Fruit fly (Drosophila melanogaster): ENCODE data around the gene pasi1.
A peak's percentile ranks its signal among the peaks of the same experiment; 100 is the strongest.

pasi1 gene

DNA sequence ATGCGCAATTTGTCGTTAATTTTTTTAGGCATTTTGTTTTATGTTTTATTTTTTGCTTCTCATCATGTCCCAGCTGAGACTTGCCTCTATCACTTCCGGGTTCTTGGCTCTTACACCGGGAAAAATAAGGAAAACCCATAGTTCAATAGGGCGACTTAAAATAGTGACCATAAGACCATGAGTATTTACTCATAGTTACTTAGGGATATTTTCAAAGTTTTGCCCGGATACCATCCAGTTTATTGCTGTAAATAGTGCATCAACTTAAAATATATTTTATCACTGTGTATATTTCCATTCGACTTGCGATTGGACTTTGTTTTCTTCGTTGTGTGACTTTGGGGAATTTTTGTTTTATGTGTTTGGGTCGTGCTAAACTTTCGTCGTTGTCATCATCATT is 23.9 kb downstream of the pasi1 start (continued):
- TF ChIP-seq slbo (GFP tag; IDR thresholded peaks at IDR 0.05) (peak; percentile 60), CG18599 (GFP tag; optimal IDR thresholded peaks at IDR 0.05) (peak; percentile 19), HmgZ (tag; optimal IDR thresholded peaks at IDR 0.05) (no peak), CG18619 (GFP tag; optimal IDR thresholded peaks at IDR 0.05) (peak; percentile 3), CG17328 (GFP tag; IDR thresholded peaks at IDR 0.05) (no peak), CG14441 (GFP tag; IDR thresholded peaks at IDR 0.05) (no peak), CG1233 (GFP tag; optimal IDR thresholded peaks at IDR 0.05) (no peak), Bteb2 (GFP tag; optimal IDR thresholded peaks at IDR 0.05) (no peak), sisA (GFP tag; IDR thresholded peaks at IDR 0.05) (no peak), CG3838 (GFP tag; optimal IDR thresholded peaks at IDR 0.05) (no peak), CG31224 (GFP tag; IDR thresholded peaks at IDR 0.05) (no peak), pan (optimal IDR thresholded peaks at IDR 0.05) (no peak), pan (GFP tag; optimal IDR thresholded peaks at IDR 0.05 in 1 of 2, IDR thresholded peaks at IDR 0.05 in 1 of 2) (no peak), Hr51 (GFP tag; optimal IDR thresholded peaks at IDR 0.05) (peak in 1 of 2 experiments; percentile 45), prd (optimal IDR thresholded peaks at IDR 0.05) (no peak), prd (GFP tag; IDR thresholded peaks at IDR 0.05) (no peak), Ets65A (GFP tag) (peak; percentile 10), Dp (GFP tag; optimal IDR thresholded peaks at IDR 0.05) (no peak), CG5245 (GFP tag; optimal IDR thresholded peaks at IDR 0.05) (no peak), CG7987 (GFP tag; optimal IDR thresholded peaks at IDR 0.05) (no peak), TFAM (GFP tag; optimal IDR thresholded peaks at IDR 0.05) (no peak), row (GFP tag; IDR thresholded peaks at IDR 0.05) (peak; percentile 48; the same call in 1 of the 3 replicates), CG13296 (GFP tag; optimal IDR thresholded peaks at IDR 0.05) (no peak), CG7556 (GFP tag; optimal IDR thresholded peaks at IDR 0.05) (peak; percentile 41), CG8281 (tag; optimal IDR thresholded peaks at IDR 0.05) (no peak), CG1832 (GFP tag; optimal IDR thresholded peaks at IDR 0.05) (no peak), CG13123 (GFP tag; optimal IDR thresholded peaks at IDR 0.05) (no peak), CG6683 (GFP tag; optimal IDR thresholded peaks at IDR 0.05) (no peak), ab (GFP tag; optimal IDR thresholded peaks at IDR 0.05) (no peak), Elba2 (GFP tag; optimal IDR thresholded peaks at IDR 0.05) (no peak), CG12104 (GFP tag; optimal IDR thresholded peaks at IDR 0.05) (no peak), CG6272 (GFP tag; IDR thresholded peaks at IDR 0.05) (no peak), Hmx (GFP tag; optimal IDR thresholded peaks at IDR 0.05) (no peak), CG12155 (GFP tag; optimal IDR thresholded peaks at IDR 0.05) (peak; percentile 5), CG9932 (GFP tag; IDR thresholded peaks at IDR 0.05) (no peak; the same call in 1 of the 2 replicates), ranshi (GFP tag; IDR thresholded peaks at IDR 0.05) (no peak), wdn (GFP tag; IDR thresholded peaks at IDR 0.05) (no peak), scrt (GFP tag; optimal IDR thresholded peaks at IDR 0.05) (no peak), BEAF-32 (GFP tag; optimal IDR thresholded peaks at IDR 0.05) (no peak), crp (GFP tag; optimal IDR thresholded peaks at IDR 0.05) (no peak), slou (GFP tag; optimal IDR thresholded peaks at IDR 0.05) (no peak), CG10366 (GFP tag; IDR thresholded peaks at IDR 0.05) (no peak), Aef1 (GFP tag; IDR thresholded peaks at IDR 0.05) (no peak), pho (GFP tag; optimal IDR thresholded peaks at IDR 0.05) (peak; percentile 0), CG33213 (GFP tag; optimal IDR thresholded peaks at IDR 0.05) (no peak), psq (GFP tag; optimal IDR thresholded peaks at IDR 0.05) (no peak), Drgx (GFP tag; IDR thresholded peaks at IDR 0.05) (no peak), fd96Cb (tag; optimal IDR thresholded peaks at IDR 0.05) (no peak), org-1 (GFP tag; optimal IDR thresholded peaks at IDR 0.05) (no peak), CG30020 (tag; optimal IDR thresholded peaks at IDR 0.05) (no peak), CG10462 (GFP tag; optimal IDR thresholded peaks at IDR 0.05) (no peak), CG31388 (GFP tag; optimal IDR thresholded peaks at IDR 0.05) (no peak), CG11560 (tag; IDR thresholded peaks at IDR 0.05) (no peak)

All from whole organism, embryonic.